Worm (Caenorhabditis elegans) whole organism, early embryonic: ENCODE data around the gene F35B3.4.

Experiments
- ama-1 ChIP-seq: fragments of 150-350 bp; optimal IDR thresholded peaks from 2 replicates; lab custom pipeline; 2014
- ceh-36 ChIP-seq: sonication (generic microtip); optimal IDR thresholded peaks from 2 replicates; lab custom pipeline; 2016; ENCODE audit warnings: missing genetic modification characterization, inconsistent platforms, missing compliant biosample characterization
- ets-7 ChIP-seq: sonication (generic microtip); optimal IDR thresholded peaks from 2 replicates; lab custom pipeline; 2016; ENCODE audit warnings: missing genotype, missing genetic modification characterization, missing compliant biosample characterization
- flt-1 ChIP-seq: fragments of 200-800 bp; sonication (Bioruptor generic); IDR thresholded peaks from 2 replicates; pipeline ENCODE4 v1.3.6; 2022; ENCODE audit warnings: missing genetic modification characterization, missing compliant biosample characterization
- hnd-1 ChIP-seq: sonication (generic microtip); optimal IDR thresholded peaks from 2 replicates; lab custom pipeline; 2016; ENCODE audit warnings: missing genetic modification characterization, missing compliant biosample characterization
- pes-1 ChIP-seq: fragments of 200-800 bp; sonication (Bioruptor generic); IDR thresholded peaks from 2 replicates; pipeline ENCODE4 v1.3.6; 2022; ENCODE audit warnings: missing genetic modification reagents, missing genetic modification characterization, missing compliant biosample characterization
- sea-1 ChIP-seq: fragments of 200-800 bp; sonication (Bioruptor generic); conservative IDR thresholded peaks from 2 replicates; pipeline ENCODE4 v1.3.6; 2022; ENCODE audit warnings: missing genetic modification characterization, missing compliant biosample characterization

DNA sequence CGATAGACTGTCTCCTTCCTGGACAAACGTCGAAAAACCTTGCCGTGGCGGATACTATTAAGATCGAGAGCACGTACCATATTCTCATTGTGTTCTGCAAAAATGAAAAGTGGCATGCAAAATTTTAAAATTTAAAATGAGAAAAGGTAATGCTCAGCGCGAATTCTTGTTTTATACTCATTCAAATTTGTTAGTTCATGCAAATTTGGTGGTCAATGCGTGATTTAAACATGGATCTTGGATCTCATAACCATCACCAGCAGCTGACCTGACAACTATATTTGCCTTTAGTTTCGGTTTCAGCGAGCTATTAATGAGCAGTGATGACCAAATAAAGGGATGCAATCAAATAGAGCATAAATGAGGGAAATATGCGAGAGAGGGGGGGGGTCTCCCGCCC, 44.7 kb downstream of the F35B3.4 start, which contains the start of gene F52G3.5:
- TF ChIP-seq ceh-36 (tag; lab: Kevin White, UChicago), result no peak
- no peak for TF ChIP-seq ets-7
- TF ChIP-seq hnd-1, result no peak
- no peak for TF ChIP-seq pes-1 (GFP tag; lab: Robert Waterston, UW)
- no peak for TF ChIP-seq ama-1 (lab: Kevin White, UChicago)
- no peak for TF ChIP-seq sea-1
- no peak for TF ChIP-seq flt-1
